Worm (Caenorhabditis elegans) whole organism, late embryonic: ENCODE data around the gene ech-9.

ENCODE experiments used
- C38D4.7 ChIP-seq: fragments of 200-800 bp; sonication (Bioruptor generic); optimal IDR thresholded peaks from 2 replicates; lab custom pipeline; 2018; ENCODE audit warnings: mild to moderate bottlenecking, missing genetic modification characterization, moderate library complexity, missing compliant biosample characterization
- K09A11.1 ChIP-seq: sonication (generic microtip); optimal IDR thresholded peaks from 2 replicates; lab custom pipeline; 2017; ENCODE audit warnings: antibody characterized with exemption, mild to moderate bottlenecking, missing genetic modification characterization, missing compliant biosample characterization; ENCODE audit not compliant: insufficient read depth
- Y22D7AL.16 ChIP-seq: sonication (generic microtip); optimal IDR thresholded peaks from 2 replicates; lab custom pipeline; 2016; ENCODE audit warnings: missing genetic modification characterization, missing compliant biosample characterization
- ahr-1 ChIP-seq: sonication (generic microtip); optimal IDR thresholded peaks from 2 replicates; lab custom pipeline; 2016; ENCODE audit warnings: missing genetic modification characterization, missing compliant biosample characterization
- ama-1 ChIP-seq: fragments of 150-350 bp; optimal IDR thresholded peaks from 2 replicates; lab custom pipeline; 2014
- ceh-14 ChIP-seq: sonication (generic microtip); optimal IDR thresholded peaks from 2 replicates; lab custom pipeline; 2016; ENCODE audit warnings: missing genotype, missing genetic modification characterization, missing compliant biosample characterization
- ceh-18 ChIP-seq: sonication (generic microtip); optimal IDR thresholded peaks from 2 replicates; lab custom pipeline; 2016; ENCODE audit warnings: missing genetic modification characterization, missing compliant biosample characterization
- ceh-2 ChIP-seq: sonication (generic microtip); optimal IDR thresholded peaks from 2 replicates; lab custom pipeline; 2016; ENCODE audit warnings: missing genotype, missing genetic modification characterization, missing compliant biosample characterization
- ceh-22 ChIP-seq: sonication (generic microtip); optimal IDR thresholded peaks from 2 replicates; lab custom pipeline; 2017; ENCODE audit warnings: missing biosample characterization, missing genetic modification characterization
- ceh-30 ChIP-seq: fragments of 150-350 bp; optimal IDR thresholded peaks from 2 replicates; lab custom pipeline; 2014; ENCODE audit warnings: missing biosample characterization, missing genetic modification characterization
- ceh-9 ChIP-seq: sonication (generic microtip); optimal IDR thresholded peaks from 2 replicates; lab custom pipeline; 2016; ENCODE audit warnings: mild to moderate bottlenecking, missing genetic modification characterization, inconsistent platforms, missing compliant biosample characterization
- dmd-4 ChIP-seq: sonication (generic microtip); optimal IDR thresholded peaks from 2 replicates; lab custom pipeline; 2016; ENCODE audit warnings: borderline replicate concordance, missing genetic modification characterization, missing compliant biosample characterization
- dve-1 ChIP-seq: sonication (generic microtip); optimal IDR thresholded peaks from 2 replicates; lab custom pipeline; 2017; ENCODE audit warnings: antibody characterized with exemption, mild to moderate bottlenecking, missing genetic modification characterization, missing compliant biosample characterization
- elt-4 ChIP-seq: sonication (generic microtip); optimal IDR thresholded peaks from 2 replicates; lab custom pipeline; 2016; ENCODE audit warnings: missing genetic modification characterization, missing compliant biosample characterization
- eyg-1 ChIP-seq: sonication (generic microtip); optimal IDR thresholded peaks from 2 replicates; lab custom pipeline; 2016; ENCODE audit warnings: missing genotype, missing genetic modification characterization, missing compliant biosample characterization
- hlh-30 ChIP-seq: sonication (generic microtip); optimal IDR thresholded peaks from 2 replicates; lab custom pipeline; 2017; ENCODE audit warnings: antibody characterized with exemption, missing genetic modification characterization, missing compliant biosample characterization; ENCODE audit not compliant: insufficient read depth
- hlh-6 ChIP-seq: sonication (generic microtip); optimal IDR thresholded peaks from 2 replicates; lab custom pipeline; 2016; ENCODE audit warnings: missing genotype, missing genetic modification characterization, missing compliant biosample characterization
- lim-6 ChIP-seq: sonication (generic microtip); optimal IDR thresholded peaks from 2 replicates; lab custom pipeline; 2016; ENCODE audit warnings: missing genetic modification characterization, missing compliant biosample characterization
- madf-2 ChIP-seq: sonication (generic microtip); optimal IDR thresholded peaks from 2 replicates; lab custom pipeline; 2017; ENCODE audit warnings: missing genetic modification characterization, missing compliant biosample characterization
- nhr-11 ChIP-seq: fragments of 150-350 bp; optimal IDR thresholded peaks from 2 replicates; lab custom pipeline; 2014; ENCODE audit warnings: missing biosample characterization, missing genetic modification characterization
- nhr-232 ChIP-seq: sonication (generic microtip); optimal IDR thresholded peaks from 2 replicates; lab custom pipeline; 2016; ENCODE audit warnings: missing genetic modification characterization, missing compliant biosample characterization
- npax-4 ChIP-seq: sonication (generic microtip); optimal IDR thresholded peaks from 2 replicates; lab custom pipeline; 2016; ENCODE audit warnings: missing genetic modification characterization, missing compliant biosample characterization
- pat-9 ChIP-seq: fragments of 200-800 bp; sonication (Bioruptor generic); optimal IDR thresholded peaks from 2 replicates; lab custom pipeline; 2018; ENCODE audit warnings: mild to moderate bottlenecking, missing genetic modification characterization, moderate library complexity, missing compliant biosample characterization
- pax-1 ChIP-seq: fragments of 150-350 bp; optimal IDR thresholded peaks from 2 replicates; lab custom pipeline; 2014; ENCODE audit warnings: missing biosample characterization, missing genetic modification characterization
- pha-4 ChIP-seq: fragments of 150-350 bp; optimal IDR thresholded peaks from 2 replicates; lab custom pipeline; 2018; ENCODE audit warnings: missing biosample characterization, missing genetic modification reagents, missing genetic modification characterization
- ref-2 ChIP-seq: sonication (generic microtip); optimal IDR thresholded peaks from 2 replicates; lab custom pipeline; 2016; ENCODE audit warnings: missing genetic modification characterization, missing compliant biosample characterization
- sdc-2 ChIP-seq: sonication (generic microtip); optimal IDR thresholded peaks from 2 replicates; lab custom pipeline; 2016; ENCODE audit warnings: missing genotype, missing genetic modification characterization, missing compliant biosample characterization
- sox-2 ChIP-seq: fragments of 200-800 bp; sonication (Bioruptor generic); IDR thresholded peaks from 2 replicates; pipeline ENCODE4 v1.3.6; 2022; ENCODE audit warnings: missing genetic modification reagents, missing genetic modification characterization, missing compliant biosample characterization
- syd-9 ChIP-seq: sonication (generic microtip); optimal IDR thresholded peaks from 2 replicates; lab custom pipeline; 2016; ENCODE audit warnings: mild to moderate bottlenecking, missing genetic modification characterization, moderate library complexity, missing compliant biosample characterization
- tbx-2 ChIP-seq: sonication (generic microtip); optimal IDR thresholded peaks from 2 replicates; lab custom pipeline; 2016; ENCODE audit warnings: missing genetic modification characterization, missing compliant biosample characterization
- unc-3 ChIP-seq, 2 experiments: fragments of 200-800 bp in 1 of 2; sonication (Bioruptor generic) in 1 of 2; sonication (generic microtip) in 1 of 2; conservative IDR thresholded peaks in 1 of 2; optimal IDR thresholded peaks in 1 of 2; 2 replicates each; pipeline versions ENCODE4 v1.3.6 to Lab custom; 2016 to 2022; ENCODE audit warnings: missing compliant biosample characterization in 2 of 2, missing genetic modification characterization in 2 of 2, missing genetic modification reagents in 1 of 2
- unc-42 ChIP-seq: sonication (generic microtip); optimal IDR thresholded peaks from 2 replicates; lab custom pipeline; 2016; ENCODE audit warnings: missing genotype, missing genetic modification characterization, missing compliant biosample characterization
- unc-55 ChIP-seq: sonication (generic microtip); optimal IDR thresholded peaks from 2 replicates; lab custom pipeline; 2017; ENCODE audit warnings: missing biosample characterization, missing genetic modification reagents, missing genetic modification characterization

ech-9 gene

ce11 chrIV:10216704-10217296 is 18.3 kb downstream of the ech-9 start:
- TF ChIP-seq tbx-2 (tag; lab: Kevin White, UChicago) = no peak
- peak; percentile 10 for TF ChIP-seq nhr-232 (tag; lab: Kevin White, UChicago)
- TF ChIP-seq Y22D7AL.16 (tag; lab: Kevin White, UChicago) = no peak
- no peak for TF ChIP-seq ceh-2
- TF ChIP-seq nhr-11 = no peak
- TF ChIP-seq sdc-2 (tag; lab: Kevin White, UChicago) = no peak
- TF ChIP-seq ceh-22 = no peak
- TF ChIP-seq unc-55 = no peak
- TF ChIP-seq hlh-6 (tag; lab: Kevin White, UChicago) = no peak
- no peak for TF ChIP-seq ahr-1 (tag; lab: Kevin White, UChicago)
- no peak for TF ChIP-seq unc-42
- TF ChIP-seq ceh-14 (tag; lab: Kevin White, UChicago) = no peak
- TF ChIP-seq elt-4 (tag; lab: Kevin White, UChicago) = peak; percentile 52
- TF ChIP-seq, all 69 proteins: peak for 2

- TF ChIP-seq dve-1 (no peak), pax-1 (tag; lab: Kevin White, UChicago) (no peak), madf-2 (tag; lab: Kevin White, UChicago) (no peak), dmd-4 (no peak), sox-2 (GFP tag; lab: Robert Waterston, UW) (no peak), pha-4 (tag; lab: Kevin White, UChicago) (no peak)
- TF ChIP-seq, all 69 proteins: peak for 0
These were observed 19.1 kb downstream of the ech-9 start, which contains the start of gene col-124 for ce11 chrIV:10216078-10216477. col-124 (plus strand) TSS chrIV:10216451.

- TF ChIP-seq ama-1 (lab: Kevin White, UChicago) = no peak
- TF ChIP-seq ceh-18 (tag; lab: Kevin White, UChicago) = no peak
- TF ChIP-seq ceh-14 (tag; lab: Kevin White, UChicago) = no peak
- no peak for TF ChIP-seq ceh-30 (tag; lab: Kevin White, UChicago)
- TF ChIP-seq ahr-1 (tag; lab: Kevin White, UChicago) = no peak
- no peak for TF ChIP-seq ref-2 (tag; lab: Kevin White, UChicago)
- TF ChIP-seq C38D4.7 (GFP tag; lab: Kevin White, UChicago) = no peak
- TF ChIP-seq unc-42 = no peak
- no peak for TF ChIP-seq npax-4
- TF ChIP-seq hlh-30 (tag; lab: Kevin White, UChicago) = no peak
- no peak for TF ChIP-seq nhr-232 (tag; lab: Kevin White, UChicago)
- TF ChIP-seq syd-9 (tag; lab: Kevin White, UChicago) = no peak
- TF ChIP-seq, all 69 proteins: peak for 0
These were observed 19.7 kb downstream of the ech-9 start for ce11 chrIV:10215393-10215792.

- TF ChIP-seq ceh-9 (no peak), elt-4 (tag; lab: Kevin White, UChicago) (no peak), ceh-2 (no peak), dve-1 (no peak), eyg-1 (no peak), hlh-30 (tag; lab: Kevin White, UChicago) (no peak), unc-3 (GFP tag; conservative IDR thresholded peaks at IDR 0.05; lab: Robert Waterston, UW) (no peak), unc-3 (tag; optimal IDR thresholded peaks at IDR 0.05; lab: Kevin White, UChicago) (no peak), pat-9 (tag; lab: Kevin White, UChicago) (no peak), syd-9 (tag; lab: Kevin White, UChicago) (no peak), K09A11.1 (tag; lab: Kevin White, UChicago) (no peak), ceh-14 (tag; lab: Kevin White, UChicago) (no peak), lim-6 (tag; lab: Kevin White, UChicago) (no peak), C38D4.7 (GFP tag; lab: Kevin White, UChicago) (no peak), nhr-232 (tag; lab: Kevin White, UChicago) (no peak), ceh-18 (tag; lab: Kevin White, UChicago) (no peak)
- TF ChIP-seq, all 69 proteins: peak for 0
These were observed 20.3 kb downstream of the ech-9 start, which contains the start of gene abt-1 for ce11 chrIV:10214811-10215210. abt-1 (minus strand) TSS chrIV:10214911.
